Worm (Caenorhabditis elegans) whole organism, L4 larva: ENCODE measurements around the gene arl-3.
A peak's percentile ranks its signal among the peaks of the same experiment; 100 is the strongest.

Source experiments
- F49E8.2 ChIP-seq: sonication (generic microtip); optimal IDR thresholded peaks from 2 replicates; lab custom pipeline; 2016; ENCODE audit warnings: missing compliant biosample characterization, mild to moderate bottlenecking, missing genetic modification characterization, borderline replicate concordance
- T26A8.4 ChIP-seq: fragments of 200-800 bp; sonication (Bioruptor generic); IDR thresholded peaks from 2 replicates; pipeline ENCODE4 v1.3.6; 2022; ENCODE audit warnings: missing genetic modification characterization, missing compliant biosample characterization
- Y105C5A.15 ChIP-seq: fragments of 200-800 bp; sonication (Bioruptor generic); IDR thresholded peaks from 2 replicates; pipeline ENCODE4 v1.3.6; 2022; ENCODE audit warnings: missing genetic modification characterization, missing compliant biosample characterization
- Y48G9A.11 ChIP-seq: fragments of 200-800 bp; sonication (Bioruptor generic); IDR thresholded peaks from 2 replicates; pipeline ENCODE4 v1.3.6; 2022; ENCODE audit warnings: missing genetic modification reagents, missing genetic modification characterization, missing compliant biosample characterization
- ZK337.2 ChIP-seq: fragments of 200-800 bp; sonication (Bioruptor generic); IDR thresholded peaks from 2 replicates; pipeline ENCODE4 v1.3.6; 2022; ENCODE audit warnings: missing genetic modification reagents, missing genetic modification characterization, missing compliant biosample characterization
- ama-1 ChIP-seq: fragments of 150-350 bp; optimal IDR thresholded peaks from 2 replicates; lab custom pipeline; 2014; ENCODE audit warnings: inconsistent platforms, mixed read lengths
- ceh-20 ChIP-seq: fragments of 200-800 bp; sonication (Bioruptor generic); IDR thresholded peaks from 2 replicates; pipeline ENCODE4 v1.3.6; 2022; ENCODE audit warnings: missing genetic modification reagents, missing genetic modification characterization, missing compliant biosample characterization
- ceh-44 ChIP-seq: fragments of 200-800 bp; sonication (Bioruptor generic); IDR thresholded peaks from 2 replicates; pipeline ENCODE4 v1.3.6; 2022; ENCODE audit warnings: missing genetic modification reagents, missing genetic modification characterization, missing compliant biosample characterization
- ceh-62 ChIP-seq: sonication (generic microtip); optimal IDR thresholded peaks from 2 replicates; lab custom pipeline; 2017; ENCODE audit warnings: missing biosample characterization, missing genetic modification characterization
- ctbp-1 ChIP-seq: fragments of 200-800 bp; sonication (Bioruptor generic); IDR thresholded peaks from 2 replicates; pipeline ENCODE4 v1.3.6; 2022; ENCODE audit warnings: missing genetic modification reagents, missing genetic modification characterization, missing compliant biosample characterization
- daf-12 ChIP-seq: fragments of 150-350 bp; optimal IDR thresholded peaks from 2 replicates; lab custom pipeline; 2014; ENCODE audit warnings: missing biosample characterization, missing genetic modification reagents, missing genetic modification characterization
- dmd-6 ChIP-seq: fragments of 200-800 bp; sonication (Bioruptor generic); IDR thresholded peaks from 2 replicates; pipeline ENCODE4 v1.3.6; 2022; ENCODE audit warnings: missing genetic modification reagents, missing genetic modification characterization, missing compliant biosample characterization
- dmd-9 ChIP-seq: fragments of 200-800 bp; sonication (Bioruptor generic); IDR thresholded peaks from 2 replicates; pipeline ENCODE4 v1.3.6; 2022; ENCODE audit warnings: missing genetic modification reagents, missing genetic modification characterization, missing compliant biosample characterization
- dve-1 ChIP-seq: sonication (generic microtip); optimal IDR thresholded peaks from 2 replicates; lab custom pipeline; 2017; ENCODE audit warnings: antibody characterized with exemption, mild to moderate bottlenecking, missing genetic modification characterization, missing compliant biosample characterization; ENCODE audit not compliant: insufficient read depth
- egl-43 ChIP-seq: fragments of 200-800 bp; sonication (Bioruptor generic); IDR thresholded peaks from 2 replicates; pipeline ENCODE4 v1.3.6; 2022; ENCODE audit warnings: missing genetic modification reagents, missing genetic modification characterization, missing compliant biosample characterization
- fkh-10 ChIP-seq: fragments of 150-350 bp; optimal IDR thresholded peaks from 2 replicates; lab custom pipeline; 2014; ENCODE audit warnings: missing biosample characterization, missing genetic modification reagents, missing genetic modification characterization
- jun-1 ChIP-seq: fragments of 150-350 bp; optimal IDR thresholded peaks from 2 replicates; lab custom pipeline; 2014; ENCODE audit warnings: missing biosample characterization, missing genetic modification reagents, missing genetic modification characterization
- lim-7 ChIP-seq: fragments of 200-800 bp; sonication (Bioruptor generic); IDR thresholded peaks from 2 replicates; pipeline ENCODE4 v1.3.6; 2022; ENCODE audit warnings: missing genetic modification characterization, missing compliant biosample characterization
- lin-1 ChIP-seq: fragments of 200-800 bp; sonication (Bioruptor generic); IDR thresholded peaks from 2 replicates; pipeline ENCODE4 v1.3.6; 2022; ENCODE audit warnings: missing genetic modification reagents, missing genetic modification characterization, missing compliant biosample characterization
- lin-29 ChIP-seq: fragments of 200-800 bp; sonication (Bioruptor generic); IDR thresholded peaks from 2 replicates; pipeline ENCODE4 v1.3.6; 2022; ENCODE audit warnings: missing genetic modification reagents, missing genetic modification characterization, missing compliant biosample characterization
- lin-38 ChIP-seq: fragments of 200-800 bp; sonication (Bioruptor generic); IDR thresholded peaks from 2 replicates; pipeline ENCODE4 v1.3.6; 2022; ENCODE audit warnings: missing genetic modification reagents, missing genetic modification characterization, missing compliant biosample characterization
- lin-39 ChIP-seq: fragments of 150-350 bp; optimal IDR thresholded peaks from 2 replicates; lab custom pipeline; 2014; ENCODE audit warnings: missing biosample characterization, missing genetic modification reagents, missing genetic modification characterization
- lir-3 ChIP-seq: sonication (generic microtip); optimal IDR thresholded peaks from 2 replicates; lab custom pipeline; 2016; ENCODE audit warnings: mild to moderate bottlenecking, missing genetic modification characterization, missing compliant biosample characterization
- lsy-2 ChIP-seq, 2 experiments: fragments of 150-350 bp in 1 of 2; sonication (generic microtip) in 1 of 2; optimal IDR thresholded peaks; 2 replicates each; lab custom pipeline; 2014 to 2017; ENCODE audit warnings: missing biosample characterization in 2 of 2, missing genetic modification characterization in 2 of 2
- madf-9 ChIP-seq: fragments of 200-800 bp; sonication (Bioruptor generic); conservative IDR thresholded peaks from 2 replicates; pipeline ENCODE4 v1.3.6; 2022; ENCODE audit warnings: missing genetic modification reagents, missing genetic modification characterization, missing compliant biosample characterization
- mes-2 ChIP-seq: sonication (generic microtip); optimal IDR thresholded peaks from 2 replicates; lab custom pipeline; 2016; ENCODE audit warnings: missing genotype, mild to moderate bottlenecking, missing genetic modification characterization, missing compliant biosample characterization; ENCODE audit not compliant: poor library complexity, severe bottlenecking
- mxl-2 ChIP-seq: fragments of 200-800 bp; sonication (Bioruptor generic); conservative IDR thresholded peaks from 2 replicates; pipeline ENCODE4 v1.3.6; 2022; ENCODE audit warnings: missing genetic modification reagents, missing genetic modification characterization, missing compliant biosample characterization
- nhr-11 ChIP-seq: fragments of 150-350 bp; optimal IDR thresholded peaks from 2 replicates; lab custom pipeline; 2014; ENCODE audit warnings: missing biosample characterization, missing genetic modification characterization
- nhr-111 ChIP-seq: fragments of 200-800 bp; sonication (Bioruptor generic); optimal IDR thresholded peaks from 2 replicates; lab custom pipeline; 2018; ENCODE audit warnings: mild to moderate bottlenecking, missing genetic modification characterization, missing compliant biosample characterization
- nhr-25 ChIP-seq: sonication (generic microtip); optimal IDR thresholded peaks from 2 replicates; lab custom pipeline; 2017; ENCODE audit warnings: missing genetic modification characterization, mild to moderate bottlenecking, missing compliant biosample characterization, antibody characterized with exemption, moderate library complexity, borderline replicate concordance; ENCODE audit not compliant: insufficient read depth
- nhr-28 ChIP-seq: fragments of 150-350 bp; optimal IDR thresholded peaks from 2 replicates; lab custom pipeline; 2014; ENCODE audit warnings: missing biosample characterization, missing genetic modification characterization
- nhr-48 ChIP-seq: sonication (generic microtip); optimal IDR thresholded peaks from 2 replicates; lab custom pipeline; 2016; ENCODE audit warnings: mild to moderate bottlenecking, missing genetic modification characterization, missing compliant biosample characterization
- php-3 ChIP-seq: fragments of 200-800 bp; sonication (Bioruptor generic); IDR thresholded peaks from 2 replicates; pipeline ENCODE4 v1.3.6; 2022; ENCODE audit warnings: missing genetic modification reagents, missing genetic modification characterization, missing compliant biosample characterization
- rbr-2 ChIP-seq: sonication (generic microtip); optimal IDR thresholded peaks from 2 replicates; lab custom pipeline; 2016; ENCODE audit warnings: missing genotype, missing genetic modification characterization, missing compliant biosample characterization
- snpc-1.2 ChIP-seq: fragments of 200-800 bp; sonication (Bioruptor generic); IDR thresholded peaks from 2 replicates; pipeline ENCODE4 v1.3.6; 2022; ENCODE audit warnings: missing genetic modification reagents, missing genetic modification characterization, missing compliant biosample characterization
- snpc-4 ChIP-seq: fragments of 150-350 bp; optimal IDR thresholded peaks from 2 replicates; lab custom pipeline; 2014; ENCODE audit warnings: missing biosample characterization, missing genetic modification characterization
- vab-7 ChIP-seq: fragments of 200-800 bp; sonication (Bioruptor generic); IDR thresholded peaks from 2 replicates; pipeline ENCODE4 v1.3.6; 2022; ENCODE audit warnings: missing genetic modification reagents, missing genetic modification characterization, missing compliant biosample characterization
- zfp-3 ChIP-seq: fragments of 200-800 bp; sonication (Bioruptor generic); conservative IDR thresholded peaks from 2 replicates; pipeline ENCODE4 v1.3.6; 2022; ENCODE audit warnings: missing genetic modification reagents, missing genetic modification characterization, missing compliant biosample characterization

The arl-3 gene

DNA sequence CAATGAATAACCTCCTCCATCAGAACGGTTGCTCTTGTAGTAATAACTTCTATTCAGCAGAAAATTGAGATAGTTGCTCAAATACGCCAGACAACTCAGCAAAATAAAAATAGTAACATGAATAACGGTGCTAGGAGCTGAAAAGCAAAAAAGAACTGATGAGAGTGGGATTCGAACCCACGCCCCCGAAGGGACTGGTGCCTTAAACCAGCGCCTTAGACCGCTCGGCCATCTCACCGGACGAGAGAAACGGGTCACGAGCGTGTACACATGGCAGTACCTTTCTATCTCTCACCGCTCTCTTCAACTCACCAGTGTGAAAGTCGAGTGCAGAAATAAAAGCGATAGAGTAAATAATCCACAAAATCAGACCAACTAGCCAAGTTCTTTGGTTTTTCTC is 28.9 kb downstream of the arl-3 start (continued):
- TF ChIP-seq lsy-2 (tag; optimal IDR thresholded peaks at IDR 0.05; lab: Kevin White, UChicago) = no peak
- TF ChIP-seq ama-1 (lab: Kevin White, UChicago) = no peak

DNA sequence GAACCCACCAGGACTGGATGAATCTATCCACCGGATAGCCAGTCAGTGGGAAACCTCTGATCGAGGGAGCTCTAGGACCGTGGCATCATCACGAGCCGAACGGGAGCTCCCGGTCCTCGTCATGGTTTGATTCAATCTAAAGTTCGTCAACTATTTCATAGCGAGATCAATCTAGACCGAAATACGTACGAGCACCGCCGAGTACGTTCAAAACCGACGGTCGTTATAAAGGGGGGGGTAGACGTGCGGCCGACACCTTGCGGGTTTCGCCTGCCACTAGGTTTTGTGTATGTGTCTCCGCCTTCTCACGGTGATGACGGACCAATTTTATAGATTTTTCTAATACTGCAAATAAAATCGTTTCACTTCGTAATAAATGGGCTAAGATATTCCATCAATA is 29.6 kb downstream of the arl-3 start:
- TF ChIP-seq egl-43 (GFP tag; lab: Robert Waterston, UW) (0 out of 2 replicates have a peak, but pooled peaks have one; percentile 48), lin-38 (peak; percentile 53), ceh-44 (GFP tag; lab: Robert Waterston, UW) (0 out of 2 replicates have a peak, but pooled peaks have one; percentile 2), ctbp-1 (peak; percentile 33; the same call in 1 of the 2 replicates), Y48G9A.11 (GFP tag; lab: Robert Waterston, UW) (peak; percentile 53; the same call in 1 of the 2 replicates), T26A8.4 (GFP tag; lab: Robert Waterston, UW) (peak; percentile 32; the same call in 1 of the 2 replicates)

DNA sequence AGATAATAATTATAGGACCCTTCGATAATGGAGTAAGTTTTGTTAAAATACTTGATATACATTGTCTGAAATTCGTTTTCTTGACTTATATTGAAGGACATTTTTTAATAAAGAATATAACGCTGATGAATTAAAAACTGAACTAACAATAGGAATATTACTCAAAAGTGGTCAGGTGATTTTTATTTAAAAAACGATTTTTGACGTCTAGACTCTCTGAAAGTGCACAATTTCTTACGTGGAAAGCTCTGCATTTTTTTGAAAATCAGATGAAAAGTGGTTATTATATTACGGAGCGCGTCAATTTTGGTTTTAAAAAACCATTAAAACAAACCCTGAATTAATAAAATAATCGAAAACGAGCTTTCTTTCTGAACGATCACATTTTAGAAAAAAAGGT is 30.5 kb downstream of the arl-3 start, which contains the start of gene sre-13:
sre-13 (minus strand) TSS at position 101 of the 400 bp plus-strand sequence.
- TF ChIP-seq nhr-25 (tag; lab: Kevin White, UChicago) = no peak

DNA sequence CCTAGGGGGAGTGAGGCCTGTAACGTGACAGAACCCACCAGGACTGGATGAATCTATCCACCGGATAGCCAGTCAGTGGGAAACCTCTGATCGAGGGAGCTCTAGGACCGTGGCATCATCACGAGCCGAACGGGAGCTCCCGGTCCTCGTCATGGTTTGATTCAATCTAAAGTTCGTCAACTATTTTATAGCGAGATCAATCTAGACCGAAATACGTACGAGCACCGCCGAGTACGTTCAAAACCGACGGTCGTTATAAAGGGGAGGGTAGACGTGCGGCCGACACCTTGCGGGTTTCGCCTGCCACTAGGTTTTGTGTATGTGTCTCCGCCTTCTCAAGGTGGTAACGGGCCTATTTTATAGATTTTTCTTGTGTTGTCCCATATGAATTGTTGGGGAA is 35.1 kb downstream of the arl-3 start:
- TF ChIP-seq lin-38 = peak; percentile 32; the same call in 1 of the 2 replicates
- 0 out of 2 replicates have a peak, but pooled peaks have one; percentile 26 for TF ChIP-seq lim-7 (GFP tag; lab: Robert Waterston, UW)
- peak; percentile 18 for TF ChIP-seq snpc-4

DNA sequence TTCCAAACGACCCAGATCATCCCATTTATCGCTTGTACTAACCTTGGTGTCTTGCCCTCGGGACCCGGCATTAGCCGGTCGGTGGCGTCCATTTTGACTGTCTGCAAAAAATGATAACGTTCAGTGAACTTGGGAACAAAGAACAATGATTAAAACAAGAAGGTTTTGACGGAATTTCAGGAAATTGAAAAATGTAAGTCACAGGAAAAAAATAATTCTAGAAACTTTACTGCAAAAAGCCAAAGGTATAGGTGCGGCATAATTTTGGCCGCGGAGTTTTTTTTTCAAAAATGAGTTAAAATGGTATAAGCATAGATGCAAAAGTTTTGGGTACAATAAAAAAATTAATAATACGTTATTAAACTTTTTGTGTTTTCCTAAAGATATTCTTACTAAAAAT is 37.7 kb downstream of the arl-3 start, which contains the start of gene atgp-2:
atgp-2 (minus strand) TSS at position 101 of the 400 bp plus-strand sequence.
- TF ChIP-seq lin-29 (GFP tag; lab: Robert Waterston, UW) (no peak), fkh-10 (GFP tag; lab: Kevin White, UChicago) (no peak), lir-3 (tag; lab: Kevin White, UChicago) (no peak), jun-1 (tag; lab: Kevin White, UChicago) (no peak), nhr-111 (GFP tag; lab: Kevin White, UChicago) (no peak), nhr-48 (no peak), egl-43 (GFP tag; lab: Robert Waterston, UW) (no peak), php-3 (no peak), ZK337.2 (no peak), mxl-2 (no peak), nhr-28 (no peak), F49E8.2 (no peak)

DNA sequence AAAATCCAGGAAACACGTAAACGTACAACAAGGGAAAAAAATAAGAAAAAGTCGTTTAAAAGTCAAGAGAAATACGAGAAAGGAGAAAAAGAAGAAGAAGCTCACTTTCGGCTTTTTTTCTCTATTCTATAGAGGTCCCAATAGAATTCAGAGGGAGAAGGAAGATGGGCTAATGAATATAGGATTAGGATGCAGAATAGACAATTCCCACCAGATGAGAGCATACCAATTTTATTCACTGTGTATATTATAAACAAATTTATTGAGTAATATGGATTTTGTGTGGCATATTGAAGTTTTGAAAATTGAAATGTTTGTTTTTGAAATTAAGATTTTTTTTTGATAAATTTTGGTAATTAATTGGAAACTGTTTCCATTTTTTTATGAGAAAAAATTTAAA is 38.2 kb downstream of the arl-3 start:
- TF ChIP-seq lin-1 (GFP tag; lab: Robert Waterston, UW) (no peak), nhr-25 (tag; lab: Kevin White, UChicago) (no peak), zfp-3 (GFP tag; lab: Robert Waterston, UW) (no peak), lin-39 (tag; lab: Kevin White, UChicago) (no peak), daf-12 (tag; lab: Kevin White, UChicago) (no peak), rbr-2 (tag; lab: Kevin White, UChicago) (no peak), Y105C5A.15 (GFP tag; lab: Robert Waterston, UW) (no peak), dve-1 (no peak), T26A8.4 (GFP tag; lab: Robert Waterston, UW) (no peak), ceh-20 (no peak), php-3 (no peak), vab-7 (GFP tag; lab: Robert Waterston, UW) (no peak), ceh-44 (GFP tag; lab: Robert Waterston, UW) (no peak), ceh-62 (tag; lab: Kevin White, UChicago) (no peak), snpc-1.2 (GFP tag; lab: Robert Waterston, UW) (no peak), dmd-9 (GFP tag; lab: Robert Waterston, UW) (no peak), dmd-6 (no peak), mes-2 (tag; lab: Kevin White, UChicago) (no peak), nhr-11 (tag; lab: Kevin White, UChicago) (no peak), madf-9 (GFP tag; lab: Robert Waterston, UW) (no peak)
- TF ChIP-seq, all 104 proteins: peak for 0
